Fruit fly (Drosophila melanogaster) whole organism, embryonic: Measurements from ENCODE around the gene CG17327.

Experiments
- Abd-B ChIP-seq: fragments of 200-800 bp; sonication (Bioruptor generic); optimal IDR thresholded peaks from 2 replicates; lab custom pipeline; 2018; ENCODE audit warnings: missing biosample characterization, mild to moderate bottlenecking, missing genetic modification characterization, moderate library complexity
- Awh ChIP-seq: fragments of 200-800 bp; sonication (Bioruptor generic); IDR thresholded peaks from 2 replicates; pipeline ENCODE4, ENCODE4 v1.3.6; 2022; ENCODE audit warnings: missing biosample characterization, missing genetic modification characterization
- B-H1 ChIP-seq: fragments of 200-800 bp; sonication (Bioruptor generic); IDR thresholded peaks from 3 replicates; pipeline ENCODE4 v1.3.6; 2022; ENCODE audit warnings: missing biosample characterization, missing genetic modification characterization
- CG11247 ChIP-seq: fragments of 200-800 bp; sonication (Bioruptor generic); IDR thresholded peaks from 2 replicates; pipeline ENCODE4 v1.3.6; 2022; ENCODE audit warnings: missing biosample characterization, missing genetic modification characterization
- CG11560 ChIP-seq: fragments of 200-800 bp; sonication (Bioruptor generic); IDR thresholded peaks from 3 replicates; pipeline ENCODE4 v1.3.6; 2022; ENCODE audit warnings: missing biosample characterization, missing genetic modification characterization
- CG12104 ChIP-seq: fragments of 200-800 bp; sonication (Bioruptor generic); optimal IDR thresholded peaks from 3 replicates; lab custom pipeline; 2016; ENCODE audit warnings: missing biosample characterization, missing genetic modification characterization
- CG12391 ChIP-seq: fragments of 200-800 bp; sonication (Bioruptor generic); optimal IDR thresholded peaks from 3 replicates; lab custom pipeline; 2018; ENCODE audit warnings: missing biosample characterization, mild to moderate bottlenecking, missing genetic modification characterization, moderate library complexity
- CG13123 ChIP-seq: fragments of 200-800 bp; sonication (Bioruptor generic); optimal IDR thresholded peaks from 2 replicates; lab custom pipeline; 2016; ENCODE audit warnings: missing biosample characterization, missing genetic modification characterization
- CG13296 ChIP-seq: fragments of 200-800 bp; sonication (Bioruptor generic); optimal IDR thresholded peaks from 3 replicates; lab custom pipeline; 2018; ENCODE audit warnings: missing biosample characterization, mild to moderate bottlenecking, missing genetic modification characterization
- CG14441 ChIP-seq: fragments of 200-800 bp; sonication (Bioruptor generic); IDR thresholded peaks from 2 replicates; pipeline ENCODE4 v1.3.6; 2022; ENCODE audit warnings: missing biosample characterization, missing genetic modification characterization
- CG15696 ChIP-seq: fragments of 200-800 bp; sonication (Bioruptor generic); optimal IDR thresholded peaks from 2 replicates; lab custom pipeline; 2019; ENCODE audit warnings: missing biosample characterization, mild to moderate bottlenecking, missing genetic modification characterization, moderate library complexity
- CG17568 ChIP-seq: fragments of 200-800 bp; sonication (Bioruptor generic); optimal IDR thresholded peaks from 2 replicates; lab custom pipeline; 2018; ENCODE audit warnings: missing biosample characterization, mild to moderate bottlenecking, missing genetic modification characterization, moderate library complexity
- CG3847 ChIP-seq: fragments of 200-800 bp; sonication (Bioruptor generic); IDR thresholded peaks from 2 replicates; pipeline ENCODE4 v1.3.6; 2022; ENCODE audit warnings: missing biosample characterization, missing genetic modification characterization
- CG42726 ChIP-seq: fragments of 200-800 bp; sonication (Bioruptor generic); IDR thresholded peaks from 2 replicates; pipeline ENCODE4 v1.3.6; 2022; ENCODE audit warnings: missing biosample characterization, missing genetic modification characterization; ENCODE audit not compliant: partially characterized antibody
- CG4820 ChIP-seq: fragments of 200-800 bp; sonication (Bioruptor generic); optimal IDR thresholded peaks from 3 replicates; lab custom pipeline; 2016; ENCODE audit warnings: missing biosample characterization, missing genetic modification characterization
- CG5245 ChIP-seq: fragments of 200-800 bp; sonication (Bioruptor generic); optimal IDR thresholded peaks from 3 replicates; lab custom pipeline; 2016; ENCODE audit warnings: missing biosample characterization, missing genetic modification characterization
- Chrac-16 ChIP-seq: fragments of 200-800 bp; sonication (Bioruptor generic); optimal IDR thresholded peaks from 3 replicates; lab custom pipeline; 2016; ENCODE audit warnings: missing biosample characterization, missing genetic modification characterization
- D19A ChIP-seq: fragments of 200-800 bp; optimal IDR thresholded peaks from 3 replicates; lab custom pipeline; 2019; ENCODE audit warnings: missing biosample characterization, mild to moderate bottlenecking, missing genetic modification characterization, moderate library complexity
- Dip2 ChIP-seq: fragments of 200-800 bp; sonication (Bioruptor generic); IDR thresholded peaks from 2 replicates; pipeline ENCODE4 v1.3.6; 2022; ENCODE audit warnings: missing biosample characterization, missing genetic modification characterization
- Gsc ChIP-seq: fragments of 200-800 bp; sonication (Bioruptor generic); IDR thresholded peaks from 2 replicates; pipeline ENCODE4 v1.3.6; 2022; ENCODE audit warnings: missing biosample characterization, missing genetic modification characterization
- HLH3B ChIP-seq: fragments of 200-800 bp; sonication (Bioruptor generic); IDR thresholded peaks from 2 replicates; pipeline ENCODE4 v1.3.6; 2022; ENCODE audit warnings: missing biosample characterization, missing genetic modification characterization
- Hand ChIP-seq: fragments of 200-800 bp; sonication (Bioruptor generic); optimal IDR thresholded peaks from 2 replicates; lab custom pipeline; 2017; ENCODE audit warnings: mild to moderate bottlenecking, missing biosample characterization, missing genetic modification reagents, missing genetic modification characterization
- Hey ChIP-seq: fragments of 200-800 bp; sonication (Bioruptor generic); optimal IDR thresholded peaks from 3 replicates; lab custom pipeline; 2018; ENCODE audit warnings: missing biosample characterization, mild to moderate bottlenecking, missing genetic modification characterization
- Hr78 ChIP-seq, 2 experiments: fragments of 200-800 bp in 1 of 2; fragments of >200 bp in 1 of 2; sonication (Bioruptor generic) in 1 of 2; optimal IDR thresholded peaks; 2 replicates each; lab custom pipeline; 2017 to 2019; ENCODE audit warnings: missing biosample characterization in 2 of 2, missing genetic modification characterization in 2 of 2, mild to moderate bottlenecking in 1 of 2, moderate library complexity in 1 of 2
- Lpt ChIP-seq: fragments of >200 bp; optimal IDR thresholded peaks from 2 replicates; lab custom pipeline; 2018; ENCODE audit warnings: missing biosample characterization, missing genetic modification characterization
- Opbp ChIP-seq: fragments of 200-800 bp; sonication (Bioruptor generic); IDR thresholded peaks from 3 replicates; pipeline ENCODE4 v1.3.6; 2022; ENCODE audit warnings: missing biosample characterization, missing genetic modification characterization; ENCODE audit not compliant: partially characterized antibody
- Ssrp ChIP-seq: fragments of 200-800 bp; sonication (Bioruptor generic); optimal IDR thresholded peaks from 2 replicates; lab custom pipeline; 2018; ENCODE audit warnings: missing biosample characterization, mild to moderate bottlenecking, missing genetic modification characterization, moderate library complexity
- ash1 ChIP-seq: fragments of 200-800 bp; sonication (Bioruptor generic); optimal IDR thresholded peaks from 2 replicates; lab custom pipeline; 2018; ENCODE audit warnings: missing biosample characterization, mild to moderate bottlenecking, missing genetic modification characterization
- ato ChIP-seq: fragments of 200-800 bp; sonication (Bioruptor generic); IDR thresholded peaks from 2 replicates; pipeline ENCODE4 v1.3.6; 2022; ENCODE audit warnings: missing biosample characterization, missing genetic modification characterization; ENCODE audit not compliant: partially characterized antibody
- br ChIP-seq: fragments of >200 bp; optimal IDR thresholded peaks from 2 replicates; lab custom pipeline; 2017
- chm ChIP-seq: fragments of 200-800 bp; sonication (Bioruptor generic); IDR thresholded peaks from 2 replicates; pipeline ENCODE4 v1.3.6; 2022; ENCODE audit warnings: missing biosample characterization, missing genetic modification characterization
- corto ChIP-seq: fragments of 200-800 bp; sonication (Bioruptor generic); optimal IDR thresholded peaks from 2 replicates; lab custom pipeline; 2016; ENCODE audit warnings: missing biosample characterization, mild to moderate bottlenecking, missing genetic modification characterization, moderate library complexity
- disco-r ChIP-seq: fragments of 200-800 bp; sonication (Bioruptor generic); optimal IDR thresholded peaks from 2 replicates; lab custom pipeline; 2016; ENCODE audit warnings: missing biosample characterization, missing genetic modification characterization
- exex ChIP-seq: fragments of 200-800 bp; sonication (Bioruptor generic); optimal IDR thresholded peaks from 4 replicates; lab custom pipeline; 2018; ENCODE audit warnings: missing biosample characterization, mild to moderate bottlenecking, missing genetic modification characterization, moderate library complexity
- fd64A ChIP-seq: fragments of 200-800 bp; sonication (Bioruptor generic); optimal IDR thresholded peaks from 3 replicates; lab custom pipeline; 2018; ENCODE audit warnings: missing biosample characterization, mild to moderate bottlenecking, missing genetic modification characterization
- fru ChIP-seq: fragments of >200 bp; optimal IDR thresholded peaks from 2 replicates; lab custom pipeline; 2017
- h ChIP-seq: fragments of >200 bp; optimal IDR thresholded peaks from 2 replicates; lab custom pipeline; 2017
- ind ChIP-seq: fragments of 200-800 bp; sonication (Bioruptor generic); optimal IDR thresholded peaks from 3 replicates; lab custom pipeline; 2016; ENCODE audit warnings: missing biosample characterization, missing genetic modification characterization
- inv ChIP-seq: fragments of 200-800 bp; sonication (Bioruptor generic); IDR thresholded peaks from 2 replicates; pipeline ENCODE4 v1.3.6; 2022; ENCODE audit warnings: missing biosample characterization, missing genetic modification characterization; ENCODE audit not compliant: partially characterized antibody
- jigr1 ChIP-seq: fragments of 200-800 bp; sonication (Bioruptor generic); IDR thresholded peaks from 3 replicates; pipeline ENCODE4 v1.3.6; 2022; ENCODE audit warnings: missing biosample characterization, missing genetic modification characterization
- kay ChIP-seq: fragments of 200-800 bp; sonication (Bioruptor generic); optimal IDR thresholded peaks from 2 replicates; lab custom pipeline; 2016; ENCODE audit warnings: missing biosample characterization, missing genetic modification characterization
- klu ChIP-seq: fragments of 200-800 bp; sonication (Bioruptor generic); IDR thresholded peaks from 2 replicates; pipeline ENCODE4 v1.3.6; 2022; ENCODE audit warnings: missing biosample characterization, missing genetic modification characterization
- kni ChIP-seq: fragments of 200-800 bp; sonication (Bioruptor generic); optimal IDR thresholded peaks from 3 replicates; lab custom pipeline; 2017; ENCODE audit warnings: mild to moderate bottlenecking, missing biosample characterization, missing genetic modification reagents, missing genetic modification characterization
- lab ChIP-seq: fragments of 200-800 bp; sonication (Bioruptor generic); optimal IDR thresholded peaks from 3 replicates; lab custom pipeline; 2017; ENCODE audit warnings: missing biosample characterization, missing genetic modification characterization, mild to moderate bottlenecking, moderate library complexity, missing genetic modification reagents
- nerfin-1 ChIP-seq: fragments of 200-800 bp; sonication (Bioruptor generic); optimal IDR thresholded peaks from 3 replicates; lab custom pipeline; 2019; ENCODE audit warnings: missing biosample characterization, mild to moderate bottlenecking, missing genetic modification characterization, moderate library complexity
- pho ChIP-seq: fragments of 200-800 bp; sonication (Bioruptor generic); optimal IDR thresholded peaks from 2 replicates; lab custom pipeline; 2016; ENCODE audit warnings: missing biosample characterization, missing genetic modification characterization
- psq ChIP-seq: fragments of 200-800 bp; sonication (Bioruptor generic); optimal IDR thresholded peaks from 2 replicates; lab custom pipeline; 2017; ENCODE audit warnings: missing biosample characterization, missing genetic modification characterization
- pum ChIP-seq: fragments of 200-800 bp; sonication (Bioruptor generic); optimal IDR thresholded peaks from 2 replicates; lab custom pipeline; 2016; ENCODE audit warnings: missing biosample characterization, missing genetic modification characterization
- scrt ChIP-seq: fragments of 200-800 bp; sonication (Bioruptor generic); optimal IDR thresholded peaks from 2 replicates; lab custom pipeline; 2018; ENCODE audit warnings: missing biosample characterization, mild to moderate bottlenecking, missing genetic modification characterization, moderate library complexity
- sob ChIP-seq: fragments of 200-800 bp; sonication (Bioruptor generic); IDR thresholded peaks from 2 replicates; pipeline ENCODE4 v1.3.6; 2022; ENCODE audit warnings: missing biosample characterization, missing genetic modification characterization
- tx ChIP-seq: fragments of 200-800 bp; sonication (Bioruptor generic); optimal IDR thresholded peaks from 2 replicates; lab custom pipeline; 2016; ENCODE audit warnings: missing biosample characterization, missing genetic modification characterization
- wek ChIP-seq: fragments of 200-800 bp; sonication (Bioruptor generic); optimal IDR thresholded peaks from 3 replicates; lab custom pipeline; 2018; ENCODE audit warnings: missing biosample characterization, mild to moderate bottlenecking, missing genetic modification characterization, moderate library complexity

The CG17327 gene

DNA sequence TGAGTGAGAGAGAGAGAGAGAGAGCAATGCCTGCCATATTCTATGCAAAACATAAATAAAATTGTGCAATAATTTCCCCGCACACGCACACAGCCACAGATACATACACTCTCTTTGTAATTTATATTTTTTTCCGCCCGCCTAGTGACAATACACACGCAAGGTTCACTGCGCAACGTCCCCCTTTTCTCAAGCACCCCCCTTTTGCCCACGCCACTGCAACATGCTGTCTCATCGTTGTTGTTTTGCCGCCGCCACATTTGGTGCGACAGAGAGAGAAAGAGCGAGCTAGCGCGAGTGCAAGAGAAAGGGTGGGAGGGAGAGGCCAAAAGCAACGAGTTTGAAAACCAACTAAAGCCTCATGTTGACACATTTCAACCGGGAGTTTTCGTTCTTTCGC lies 14.8 kb upstream of the CG17327 start (continued):
- TF ChIP-seq Hr78 (GFP tag; optimal IDR thresholded peaks at IDR 0.05; lab: Kevin White, UChicago) (peak in 1 of 2 experiments; percentile 11), fru (lab: Kevin White, UChicago) (no peak), psq (GFP tag; lab: Kevin White, UChicago) (no peak), CG15696 (tag; lab: Kevin White, UChicago) (peak; percentile 14), Abd-B (peak; percentile 53), nerfin-1 (tag; lab: Kevin White, UChicago) (peak; percentile 39), corto (GFP tag; lab: Kevin White, UChicago) (no peak), pum (GFP tag; lab: Kevin White, UChicago) (peak; percentile 40), pho (GFP tag; lab: Kevin White, UChicago) (peak; percentile 70), CG11247 (GFP tag; lab: Robert Waterston, UW) (peak; percentile 65), wek (peak; percentile 27), HLH3B (GFP tag; lab: Robert Waterston, UW) (peak; percentile 72), CG14441 (GFP tag; lab: Robert Waterston, UW) (peak; percentile 82), klu (GFP tag; lab: Robert Waterston, UW) (peak; percentile 44; the same call in 1 of the 2 replicates), chm (GFP tag; lab: Robert Waterston, UW) (peak; percentile 78), exex (tag; lab: Kevin White, UChicago) (no peak), tx (GFP tag; lab: Kevin White, UChicago) (peak; percentile 21), Ssrp (tag; lab: Kevin White, UChicago) (no peak), Awh (peak; percentile 78), Gsc (GFP tag; lab: Robert Waterston, UW) (no peak), D19A (tag; lab: Kevin White, UChicago) (peak; percentile 53), Hey (tag; lab: Kevin White, UChicago) (peak; percentile 12), CG11560 (no peak; the same call in 2 of the 3 replicates), fd64A (GFP tag; lab: Kevin White, UChicago) (peak; percentile 0), br (lab: Kevin White, UChicago) (no peak), CG3847 (GFP tag; lab: Robert Waterston, UW) (peak; percentile 52), CG13123 (GFP tag; lab: Kevin White, UChicago) (no peak), kay (GFP tag; lab: Kevin White, UChicago) (peak; percentile 80), CG12391 (tag; lab: Kevin White, UChicago) (peak; percentile 45), Opbp (no peak), jigr1 (no peak), CG5245 (peak; percentile 29), Hand (GFP tag; lab: Kevin White, UChicago) (peak; percentile 50), sob (peak; percentile 71), Dip2 (GFP tag; lab: Robert Waterston, UW) (no peak), ato (GFP tag; lab: Robert Waterston, UW) (no peak), Chrac-16 (peak; percentile 53), Lpt (GFP tag; lab: Kevin White, UChicago) (no peak), ash1 (GFP tag; lab: Kevin White, UChicago) (peak; percentile 78), CG13296 (GFP tag; lab: Kevin White, UChicago) (peak; percentile 30), CG4820 (GFP tag; lab: Kevin White, UChicago) (no peak), CG12104 (peak; percentile 27), inv (GFP tag; lab: Robert Waterston, UW) (no peak), B-H1 (peak; percentile 54; the same call in 2 of the 3 replicates), kni (GFP tag; lab: Kevin White, UChicago) (no peak), CG42726 (GFP tag; lab: Robert Waterston, UW) (0 out of 2 replicates have a peak, but pooled peaks have one; percentile 52), scrt (GFP tag; lab: Kevin White, UChicago) (peak; percentile 71), h (lab: Kevin White, UChicago) (no peak), lab (peak; percentile 77), ind (GFP tag; lab: Kevin White, UChicago) (peak; percentile 60), disco-r (GFP tag; lab: Kevin White, UChicago) (peak; percentile 73), CG17568 (GFP tag; lab: Kevin White, UChicago) (no peak)
